Fruit fly (Drosophila melanogaster) whole organism, embryonic: ENCODE measurements around the gene Or19a.
A peak's percentile ranks its signal among the peaks of the same experiment; 100 is the strongest.

Experiments
- Adf1 ChIP-seq: fragments of 200-800 bp; sonication (Bioruptor generic); IDR thresholded peaks from 2 replicates; pipeline ENCODE4 v1.3.6; 2022; ENCODE audit warnings: missing biosample characterization, missing genetic modification characterization
- Aef1 ChIP-seq: fragments of 200-800 bp; sonication (Bioruptor generic); IDR thresholded peaks from 3 replicates; pipeline ENCODE4 v1.3.6; 2022; ENCODE audit warnings: missing biosample characterization, missing genetic modification characterization
- Atf3 ChIP-seq: fragments of 200-800 bp; sonication (Bioruptor generic); optimal IDR thresholded peaks from 3 replicates; lab custom pipeline; 2016; ENCODE audit warnings: missing biosample characterization, missing genetic modification characterization
- Bdp1 ChIP-seq: fragments of 200-800 bp; sonication (Bioruptor generic); optimal IDR thresholded peaks from 3 replicates; lab custom pipeline; 2016; ENCODE audit warnings: missing biosample characterization, missing genetic modification characterization
- CG10209 ChIP-seq: fragments of 200-800 bp; sonication (Bioruptor generic); optimal IDR thresholded peaks from 3 replicates; lab custom pipeline; 2017; ENCODE audit warnings: missing biosample characterization, mild to moderate bottlenecking, missing genetic modification characterization, missing genetic modification reagents
- CG10321 ChIP-seq: fragments of 200-800 bp; sonication (Bioruptor generic); IDR thresholded peaks from 2 replicates; pipeline ENCODE4 v1.3.6; 2022; ENCODE audit warnings: missing biosample characterization, missing genetic modification characterization
- CG10654 ChIP-seq: fragments of 200-800 bp; sonication (Bioruptor generic); optimal IDR thresholded peaks from 2 replicates; lab custom pipeline; 2016; ENCODE audit warnings: missing biosample characterization, missing genetic modification characterization
- CG18011 ChIP-seq: fragments of 200-800 bp; sonication (Bioruptor generic); optimal IDR thresholded peaks from 2 replicates; lab custom pipeline; 2017; ENCODE audit warnings: missing biosample characterization, missing genetic modification characterization, mild to moderate bottlenecking, moderate library complexity, missing genotype
- CG18764 ChIP-seq: fragments of 200-800 bp; sonication (Bioruptor generic); optimal IDR thresholded peaks from 3 replicates; lab custom pipeline; 2016; ENCODE audit warnings: missing biosample characterization, missing genetic modification characterization
- CG2120 ChIP-seq: fragments of 200-800 bp; sonication (Bioruptor generic); optimal IDR thresholded peaks from 3 replicates; lab custom pipeline; 2016; ENCODE audit warnings: missing biosample characterization, missing genetic modification characterization
- CG31224 ChIP-seq: fragments of 200-800 bp; sonication (Bioruptor generic); IDR thresholded peaks from 2 replicates; pipeline ENCODE4 v1.3.6; 2022; ENCODE audit warnings: missing biosample characterization, missing genetic modification characterization
- CG34422 ChIP-seq: fragments of 200-800 bp; sonication (Bioruptor generic); IDR thresholded peaks from 3 replicates; pipeline ENCODE4 v1.3.6; 2022; ENCODE audit warnings: missing biosample characterization, missing genetic modification characterization
- CG7372 ChIP-seq: fragments of 200-800 bp; sonication (Bioruptor generic); IDR thresholded peaks from 2 replicates; pipeline ENCODE4 v1.3.6; 2022; ENCODE audit warnings: missing biosample characterization, missing genetic modification characterization
- CG8388 ChIP-seq: fragments of 200-800 bp; sonication (Bioruptor generic); optimal IDR thresholded peaks from 2 replicates; lab custom pipeline; 2019; ENCODE audit warnings: missing biosample characterization, mild to moderate bottlenecking, missing genetic modification characterization, moderate library complexity
- CG8478 ChIP-seq: fragments of >200 bp; optimal IDR thresholded peaks from 2 replicates; lab custom pipeline; 2018
- CG9215 ChIP-seq: fragments of 200-800 bp; sonication (Bioruptor generic); IDR thresholded peaks from 2 replicates; pipeline ENCODE4 v1.3.6; 2022; ENCODE audit warnings: missing biosample characterization, missing genetic modification characterization
- CoRest ChIP-seq: fragments of 200-800 bp; sonication (Bioruptor generic); optimal IDR thresholded peaks from 3 replicates; lab custom pipeline; 2018; ENCODE audit warnings: missing biosample characterization, mild to moderate bottlenecking, missing genetic modification characterization, moderate library complexity
- Dll ChIP-seq: fragments of 200-800 bp; sonication (Bioruptor generic); IDR thresholded peaks from 4 replicates; pipeline ENCODE4 v1.3.6; 2022; ENCODE audit warnings: missing biosample characterization, missing genetic modification characterization; ENCODE audit not compliant: partially characterized antibody
- Drgx ChIP-seq: fragments of 200-800 bp; sonication (Bioruptor generic); IDR thresholded peaks from 2 replicates; pipeline ENCODE4 v1.3.6; 2022; ENCODE audit warnings: missing biosample characterization, missing genetic modification characterization
- E2f2 ChIP-seq: fragments of 200-800 bp; sonication (Bioruptor generic); IDR thresholded peaks from 2 replicates; pipeline ENCODE4 v1.3.6; 2022; ENCODE audit warnings: missing biosample characterization, missing genetic modification characterization
- Fer3 ChIP-seq: fragments of 200-800 bp; sonication (Bioruptor generic); optimal IDR thresholded peaks from 2 replicates; lab custom pipeline; 2018; ENCODE audit warnings: missing biosample characterization, mild to moderate bottlenecking, missing genetic modification characterization, moderate library complexity
- GATAe ChIP-seq: fragments of 200-800 bp; sonication (Bioruptor generic); conservative IDR thresholded peaks from 2 replicates; pipeline ENCODE4 v1.3.6; 2022; ENCODE audit warnings: missing biosample characterization, missing genetic modification characterization
- Hr3 ChIP-seq: fragments of 200-800 bp; sonication (Bioruptor generic); optimal IDR thresholded peaks from 3 replicates; lab custom pipeline; 2016; ENCODE audit warnings: missing biosample characterization, missing genetic modification characterization
- MTF-1 ChIP-seq: fragments of 200-800 bp; sonication (Bioruptor generic); optimal IDR thresholded peaks from 2 replicates; lab custom pipeline; 2018; ENCODE audit warnings: missing biosample characterization, mild to moderate bottlenecking, missing genetic modification characterization, borderline replicate concordance
- Med ChIP-seq: fragments of 200-800 bp; sonication (Bioruptor generic); peaks from one replicate; lab custom pipeline; 2016; ENCODE audit warnings: missing biosample characterization, missing genetic modification characterization, mild to moderate bottlenecking, inconsistent platforms, moderate library complexity
- Meics ChIP-seq: fragments of 200-800 bp; sonication (Bioruptor generic); optimal IDR thresholded peaks from 2 replicates; lab custom pipeline; 2017; ENCODE audit warnings: missing biosample characterization, mild to moderate bottlenecking, missing genetic modification characterization
- Mes4 ChIP-seq: fragments of 200-800 bp; sonication (Bioruptor generic); optimal IDR thresholded peaks from 2 replicates; lab custom pipeline; 2016; ENCODE audit warnings: missing biosample characterization, missing genetic modification characterization
- Nf-YC ChIP-seq: fragments of 200-800 bp; optimal IDR thresholded peaks from 3 replicates; lab custom pipeline; 2019; ENCODE audit warnings: missing biosample characterization, mild to moderate bottlenecking, missing genetic modification characterization, moderate library complexity
- Ptx1 ChIP-seq: fragments of 200-800 bp; sonication (Bioruptor generic); IDR thresholded peaks from 2 replicates; pipeline ENCODE4 v1.3.6; 2022; ENCODE audit warnings: missing biosample characterization, missing genetic modification characterization
- Stat92E ChIP-seq, 3 experiments: fragments of >200 bp in 2 of 3; fragments of 200-800 bp in 1 of 3; sonication (Bioruptor generic) in 1 of 3; optimal IDR thresholded peaks; 2 replicates each; lab custom pipeline; 2017 to 2019; ENCODE audit warnings: missing biosample characterization in 3 of 3, missing genetic modification characterization in 3 of 3, mild to moderate bottlenecking in 1 of 3, moderate library complexity in 1 of 3
- Trl ChIP-seq, 3 experiments: fragments of >200 bp in 2 of 3; fragments of 200-800 bp in 1 of 3; sonication (Bioruptor generic) in 1 of 3; optimal IDR thresholded peaks; 2 replicates in 1 of 3; 3 replicates in 2 of 3; lab custom pipeline; 2016 to 2017; ENCODE audit warnings: missing biosample characterization in 1 of 3, missing genetic modification characterization in 1 of 3
- bbx ChIP-seq: fragments of 200-800 bp; sonication (Bioruptor generic); IDR thresholded peaks from 2 replicates; pipeline ENCODE4 v1.3.6; 2022; ENCODE audit warnings: missing biosample characterization, missing genetic modification characterization; ENCODE audit not compliant: partially characterized antibody
- bsh ChIP-seq, 2 experiments: fragments of 200-800 bp; sonication (Bioruptor generic); optimal IDR thresholded peaks; 2 replicates each; lab custom pipeline; 2017 to 2018; ENCODE audit warnings: mild to moderate bottlenecking in 2 of 2, missing biosample characterization in 2 of 2, missing genetic modification characterization in 2 of 2, moderate library complexity in 1 of 2
- chinmo ChIP-seq: fragments of 200-800 bp; sonication (Bioruptor generic); IDR thresholded peaks from 4 replicates; pipeline ENCODE4 v1.3.6; 2022; ENCODE audit warnings: missing biosample characterization, missing genetic modification characterization; ENCODE audit not compliant: partially characterized antibody
- danr ChIP-seq: fragments of 200-800 bp; sonication (Bioruptor generic); IDR thresholded peaks from 2 replicates; pipeline ENCODE4 v1.3.6; 2022; ENCODE audit warnings: missing biosample characterization, missing genetic modification characterization
- dm ChIP-seq: fragments of 200-800 bp; sonication (Bioruptor generic); optimal IDR thresholded peaks from 3 replicates; lab custom pipeline; 2016; ENCODE audit warnings: missing biosample characterization, missing genetic modification characterization
- dysf ChIP-seq: fragments of 200-800 bp; sonication (Bioruptor generic); IDR thresholded peaks from 3 replicates; pipeline ENCODE4 v1.3.6; 2022; ENCODE audit warnings: missing biosample characterization, missing genetic modification characterization
- exex ChIP-seq: fragments of 200-800 bp; sonication (Bioruptor generic); optimal IDR thresholded peaks from 4 replicates; lab custom pipeline; 2018; ENCODE audit warnings: missing biosample characterization, mild to moderate bottlenecking, missing genetic modification characterization, moderate library complexity
- grn ChIP-seq: fragments of 200-800 bp; sonication (Bioruptor generic); optimal IDR thresholded peaks from 3 replicates; lab custom pipeline; 2017; ENCODE audit warnings: missing biosample characterization, missing genetic modification characterization
- h ChIP-seq: fragments of >200 bp; optimal IDR thresholded peaks from 2 replicates; lab custom pipeline; 2017
- lbe ChIP-seq: fragments of 200-800 bp; sonication (Bioruptor generic); optimal IDR thresholded peaks from 2 replicates; lab custom pipeline; 2016; ENCODE audit warnings: missing biosample characterization, mild to moderate bottlenecking, missing genetic modification characterization
- mirr ChIP-seq: fragments of 200-800 bp; sonication (Bioruptor generic); optimal IDR thresholded peaks from 3 replicates; lab custom pipeline; 2018; ENCODE audit warnings: missing biosample characterization, mild to moderate bottlenecking, missing genetic modification characterization
- nom ChIP-seq: fragments of 200-800 bp; sonication (Bioruptor generic); optimal IDR thresholded peaks from 2 replicates; lab custom pipeline; 2017; ENCODE audit warnings: missing biosample characterization, missing genetic modification characterization, mild to moderate bottlenecking, moderate library complexity, missing genetic modification reagents
- otp ChIP-seq: fragments of 200-800 bp; sonication (Bioruptor generic); IDR thresholded peaks from 3 replicates; pipeline ENCODE4, ENCODE4 v1.3.6; 2022; ENCODE audit warnings: missing biosample characterization, missing genetic modification characterization
- p53 ChIP-seq: fragments of 200-800 bp; sonication (Bioruptor generic); optimal IDR thresholded peaks from 2 replicates; lab custom pipeline; 2016; ENCODE audit warnings: missing biosample characterization, missing genetic modification characterization
- repo ChIP-seq: fragments of 200-800 bp; sonication (Bioruptor generic); optimal IDR thresholded peaks from 2 replicates; lab custom pipeline; 2016; ENCODE audit warnings: missing biosample characterization, missing genetic modification characterization
- sens ChIP-seq: fragments of 200-800 bp; sonication (Bioruptor generic); peaks from one replicate; lab custom pipeline; 2016; ENCODE audit warnings: missing biosample characterization, missing genetic modification characterization

The Or19a gene

DNA sequence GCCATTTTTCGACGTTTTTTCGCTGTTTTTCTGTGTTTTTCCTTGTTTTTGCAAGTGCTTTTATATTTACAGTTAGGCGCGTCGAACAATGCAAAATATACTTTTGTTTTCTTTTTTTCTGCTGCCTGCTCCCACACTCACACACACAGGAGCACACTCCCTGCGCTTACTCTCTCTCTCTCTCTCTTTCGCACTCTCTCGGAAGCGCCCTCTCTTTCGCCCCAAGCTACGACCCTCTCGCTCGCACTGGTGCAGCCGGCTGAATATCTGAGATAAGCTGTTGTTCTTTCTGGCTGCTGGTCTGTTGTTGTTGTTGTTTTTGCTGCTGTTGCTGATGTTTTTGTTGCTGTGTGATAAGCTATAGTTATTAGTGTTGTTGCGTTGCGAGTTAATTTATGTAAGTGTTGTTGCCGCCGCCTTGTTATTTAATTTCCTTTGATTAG is 16.0 kb upstream of the Or19a start (continued):
- 0 out of 4 replicates have a peak, but pooled peaks have one; percentile 51 for TF ChIP-seq chinmo (GFP tag; lab: Robert Waterston, UW)
- TF ChIP-seq CG10321 (GFP tag; lab: Robert Waterston, UW): peak; percentile 71
- peak; percentile 53; the same call in 1 of the 2 replicates for TF ChIP-seq Drgx (GFP tag; lab: Robert Waterston, UW)
- TF ChIP-seq Adf1 (GFP tag; lab: Robert Waterston, UW): peak; percentile 8; the same call in 1 of the 2 replicates
- peak; percentile 25 for TF ChIP-seq mirr
- TF ChIP-seq nom (GFP tag; lab: Kevin White, UChicago): peak; percentile 50
- peak; percentile 67 for TF ChIP-seq GATAe (GFP tag; lab: Robert Waterston, UW)
- no peak for TF ChIP-seq CG31224 (GFP tag; lab: Robert Waterston, UW)
- no peak for TF ChIP-seq CG18011
- no peak for TF ChIP-seq CoRest (tag; lab: Kevin White, UChicago)
- TF ChIP-seq grn (GFP tag; lab: Kevin White, UChicago): peak; percentile 71
- no peak for TF ChIP-seq CG10654
- peak; percentile 72; the same call in 2 of the 3 replicates for TF ChIP-seq CG34422 (GFP tag; lab: Robert Waterston, UW)
- no peak for TF ChIP-seq CG18764 (GFP tag; lab: Kevin White, UChicago)
- TF ChIP-seq repo: no peak
- peak; percentile 47 for TF ChIP-seq exex
- peak; percentile 71 for TF ChIP-seq Aef1 (GFP tag; lab: Robert Waterston, UW)
- TF ChIP-seq lbe (GFP tag; lab: Kevin White, UChicago): peak; percentile 21
- peak; percentile 73 to 86 for TF ChIP-seq Trl (optimal IDR thresholded peaks at IDR 0.05; lab: Kevin White, UChicago)
- no peak for TF ChIP-seq Trl (GFP tag; optimal IDR thresholded peaks at IDR 0.05; lab: Kevin White, UChicago)
- peak; percentile 31 for TF ChIP-seq Med (GFP tag; lab: Kevin White, UChicago)

dm6 chrX:20158491-20158890 is 15.5 kb upstream of the Or19a start:
- TF ChIP-seq sens (GFP tag; lab: Kevin White, UChicago) (peak; percentile 59), Fer3 (no peak), h (no peak), Bdp1 (no peak), bbx (GFP tag; lab: Robert Waterston, UW) (no peak), CG7372 (GFP tag; lab: Robert Waterston, UW) (peak; percentile 52; the same call in 1 of the 2 replicates), Dll (GFP tag; lab: Robert Waterston, UW) (no peak), CG10209 (GFP tag; lab: Kevin White, UChicago) (no peak), E2f2 (GFP tag; lab: Robert Waterston, UW) (no peak), Stat92E (GFP tag; optimal IDR thresholded peaks at IDR 0.05; lab: Kevin White, UChicago) (no peak)

- TF ChIP-seq Mes4 (GFP tag; lab: Kevin White, UChicago) (no peak), sens (GFP tag; lab: Kevin White, UChicago) (peak; percentile 4), Meics (GFP tag; lab: Kevin White, UChicago) (peak; percentile 91), CG8388 (GFP tag; lab: Kevin White, UChicago) (no peak)
- TF ChIP-seq, all 482 proteins: peak for 2
Measured at dm6 chrX:20155947-20156346, 13.0 kb upstream of the Or19a start.

dm6 chrX:20147693-20148174 is 4.7 kb upstream of the Or19a start, which contains the start of gene aspr:
Gene aspr (plus strand): TSS chrX:20148124.
- TF ChIP-seq Atf3 (GFP tag; lab: Kevin White, UChicago) (no peak), Hr3 (GFP tag; lab: Kevin White, UChicago) (no peak), p53 (no peak), CG9215 (GFP tag; lab: Robert Waterston, UW) (0 out of 2 replicates have a peak, but pooled peaks have one; percentile 13), otp (no peak), Ptx1 (GFP tag; lab: Robert Waterston, UW) (0 out of 2 replicates have a peak, but pooled peaks have one; percentile 15), MTF-1 (no peak), CG2120 (GFP tag; lab: Kevin White, UChicago) (peak; percentile 27), dm (GFP tag; lab: Kevin White, UChicago) (no peak), Nf-YC (tag; lab: Kevin White, UChicago) (no peak), bsh (GFP tag; optimal IDR thresholded peaks at IDR 0.05; lab: Kevin White, UChicago) (no peak), sens (GFP tag; lab: Kevin White, UChicago) (peak; percentile 77), danr (no peak), CG8478 (lab: Kevin White, UChicago) (no peak), dysf (GFP tag; lab: Robert Waterston, UW) (peak; percentile 39; the same call in 1 of the 3 replicates), CG18011 (no peak)
